Worm (Caenorhabditis elegans): ENCODE data around the gene nspc-17.
A peak's percentile ranks its signal among the peaks of the same experiment; 100 is the strongest.

Gene nspc-17

ce11 chrX:14527559-14527958 lies 2.6 kb upstream of the nspc-17 start, which contains the start of gene nspc-18:
Gene nspc-18, minus strand, starts transcription at chrX:14527659.
- TF ChIP-seq fkh-10 (GFP tag; optimal IDR thresholded peaks at IDR 0.05) (no peak), nhr-28 (tag; optimal IDR thresholded peaks at IDR 0.05) (no peak), ztf-11 (tag; optimal IDR thresholded peaks at IDR 0.05) (no peak), elt-3 (tag; optimal IDR thresholded peaks at IDR 0.05) (no peak), eor-1 (tag; optimal IDR thresholded peaks at IDR 0.05) (no peak), ztf-4 (tag; optimal IDR thresholded peaks at IDR 0.05) (no peak), hmg-11 (tag; optimal IDR thresholded peaks at IDR 0.05) (no peak), snpc-4 (tag; optimal IDR thresholded peaks at IDR 0.05) (no peak), nhr-77 (tag; optimal IDR thresholded peaks at IDR 0.05) (no peak), nhr-76 (tag; optimal IDR thresholded peaks at IDR 0.05) (no peak), lin-15B (tag; optimal IDR thresholded peaks at IDR 0.05) (no peak), ZK546.5 (tag; optimal IDR thresholded peaks at IDR 0.05) (no peak)

- TF ChIP-seq nhr-11 (tag; optimal IDR thresholded peaks at IDR 0.05), result peak; percentile 96
- TF ChIP-seq elt-2 (tag; optimal IDR thresholded peaks at IDR 0.05), result peak; percentile 89
- TF ChIP-seq fkh-10 (GFP tag; optimal IDR thresholded peaks at IDR 0.05), result peak; percentile 97
- TF ChIP-seq nhr-76 (tag; optimal IDR thresholded peaks at IDR 0.05), result peak; percentile 89
- peak; percentile 74 for TF ChIP-seq ztf-11 (tag; optimal IDR thresholded peaks at IDR 0.05)
- TF ChIP-seq nhr-12 (tag; optimal IDR thresholded peaks at IDR 0.05), result peak; percentile 38
- TF ChIP-seq pqm-1 (tag; optimal IDR thresholded peaks at IDR 0.05), result peak; percentile 90
- peak; percentile 97 for TF ChIP-seq lsy-12 (tag; optimal IDR thresholded peaks at IDR 0.05)
- peak; percentile 98 for TF ChIP-seq nhr-25 (tag; optimal IDR thresholded peaks at IDR 0.05)
- peak; percentile 67 to 99 (median 79) for TF ChIP-seq elt-3 (tag; optimal IDR thresholded peaks at IDR 0.05)
- TF ChIP-seq aly-2 (tag; optimal IDR thresholded peaks at IDR 0.05), result peak; percentile 96
- TF ChIP-seq zag-1 (tag; optimal IDR thresholded peaks at IDR 0.05), result peak; percentile 96
- TF ChIP-seq eor-1 (tag; optimal IDR thresholded peaks at IDR 0.05), result peak in 1 of 2 experiments; percentile 86
- TF ChIP-seq ceh-28 (tag; optimal IDR thresholded peaks at IDR 0.05), result peak; percentile 100
- peak; percentile 97 for TF ChIP-seq daf-12 (tag; optimal IDR thresholded peaks at IDR 0.05)
- peak; percentile 99 for TF ChIP-seq nhr-23 (tag; optimal IDR thresholded peaks at IDR 0.05)
- TF ChIP-seq unc-39 (tag; optimal IDR thresholded peaks at IDR 0.05), result peak; percentile 25
- TF ChIP-seq lin-15B (tag; optimal IDR thresholded peaks at IDR 0.05), result peak; percentile 49
- TF ChIP-seq skn-1 (tag; optimal IDR thresholded peaks at IDR 0.05), result peak; percentile 99
- TF ChIP-seq ama-1 (optimal IDR thresholded peaks at IDR 0.05), result peak; percentile 73
- peak; percentile 84 for TF ChIP-seq fkh-2 (tag; optimal IDR thresholded peaks at IDR 0.05)
- peak; percentile 37 for TF ChIP-seq mml-1 (tag; optimal IDR thresholded peaks at IDR 0.05)
- TF ChIP-seq ZK546.5 (tag; optimal IDR thresholded peaks at IDR 0.05), result peak; percentile 71
- peak; percentile 94 for TF ChIP-seq ztf-4 (tag; optimal IDR thresholded peaks at IDR 0.05)
- TF ChIP-seq tbx-2 (tag; optimal IDR thresholded peaks at IDR 0.05), result peak; percentile 99
- TF ChIP-seq sea-2 (GFP tag; optimal IDR thresholded peaks at IDR 0.05), result peak; percentile 80
- TF ChIP-seq ceh-82 (tag; optimal IDR thresholded peaks at IDR 0.05), result peak; percentile 100
- peak; percentile 87 for TF ChIP-seq ceh-16 (tag; optimal IDR thresholded peaks at IDR 0.05)
- peak; percentile 93 for TF ChIP-seq hmg-11 (tag; optimal IDR thresholded peaks at IDR 0.05)
- peak; percentile 96 for TF ChIP-seq R02D3.7 (tag; optimal IDR thresholded peaks at IDR 0.05)
- peak; percentile 100 for TF ChIP-seq ceh-9 (tag; optimal IDR thresholded peaks at IDR 0.05)
- TF ChIP-seq fos-1 (tag; optimal IDR thresholded peaks at IDR 0.05), result peak; percentile 99
- TF ChIP-seq jun-1 (tag; optimal IDR thresholded peaks at IDR 0.05), result peak; percentile 100
- TF ChIP-seq elt-1 (tag; optimal IDR thresholded peaks at IDR 0.05), result peak; percentile 73
- peak; percentile 100 for TF ChIP-seq egl-5 (tag; optimal IDR thresholded peaks at IDR 0.05)
- TF ChIP-seq nhr-77 (tag; optimal IDR thresholded peaks at IDR 0.05), result peak; percentile 99
- peak; percentile 87 for TF ChIP-seq nhr-237 (tag; optimal IDR thresholded peaks at IDR 0.05)
- TF ChIP-seq nhr-28 (tag; optimal IDR thresholded peaks at IDR 0.05), result peak; percentile 73
- TF ChIP-seq nfya-1 (tag; optimal IDR thresholded peaks at IDR 0.05; ENCODE audit: insufficient read depth), result peak; percentile 96
- TF ChIP-seq lin-39 (tag; optimal IDR thresholded peaks at IDR 0.05), result peak; percentile 100
- peak; percentile 100 for TF ChIP-seq unc-62 (GFP tag; optimal IDR thresholded peaks at IDR 0.05)
- TF ChIP-seq pha-4 (tag; optimal IDR thresholded peaks at IDR 0.05), result peak; percentile 96
- TF ChIP-seq mdl-1 (tag; optimal IDR thresholded peaks at IDR 0.05), result peak; percentile 90
- peak; percentile 94 for TF ChIP-seq snpc-4 (tag; optimal IDR thresholded peaks at IDR 0.05)
- peak; percentile 75 for TF ChIP-seq nhr-67 (tag; optimal IDR thresholded peaks at IDR 0.05)
- peak; percentile 99 for TF ChIP-seq nhr-43 (tag; optimal IDR thresholded peaks at IDR 0.05; ENCODE audit: poor library complexity, severe bottlenecking)
- peak; percentile 98 for TF ChIP-seq egl-27 (tag; optimal IDR thresholded peaks at IDR 0.05)
Measured at ce11 chrX:14525325-14526305, 634 bp upstream of the nspc-17 start.

All from whole organism, L3 larva.